Fruit fly (Drosophila melanogaster): ENCODE data around the gene eyg.
A peak's percentile ranks its signal among the peaks of the same experiment; 100 is the strongest.

eyg gene

DNA sequence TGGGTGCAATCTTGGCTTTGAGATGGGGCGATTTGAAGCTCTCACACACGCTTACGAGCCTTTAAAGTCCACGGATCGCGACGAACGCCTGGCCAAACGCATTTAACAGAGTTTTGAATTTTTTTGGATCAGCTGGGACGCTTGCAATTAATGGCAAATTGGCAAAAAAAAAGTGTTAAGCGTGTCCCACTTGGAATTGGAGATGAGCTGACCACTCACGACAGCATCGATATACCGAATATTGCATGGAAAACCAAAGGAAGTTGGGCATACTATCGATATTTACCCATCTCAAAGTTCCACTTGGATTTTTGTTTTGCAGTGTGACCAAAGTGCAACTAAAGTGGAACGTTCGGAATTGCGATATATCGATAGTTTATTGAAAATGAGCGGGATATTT is 50.5 kb downstream of the eyg start, which contains the start of gene ArfGAP1 (continued):
- TF ChIP-seq CG2116 (GFP tag; optimal IDR thresholded peaks at IDR 0.05) (peak; percentile 37), Lhr (GFP tag; optimal IDR thresholded peaks at IDR 0.05) (no peak), org-1 (GFP tag; optimal IDR thresholded peaks at IDR 0.05) (no peak), bab2 (GFP tag; optimal IDR thresholded peaks at IDR 0.05) (no peak), CG2712 (tag; optimal IDR thresholded peaks at IDR 0.05) (no peak), E2f2 (GFP tag; IDR thresholded peaks at IDR 0.05) (peak; percentile 95), H2.0 (GFP tag; IDR thresholded peaks at IDR 0.05) (no peak), Ssrp (tag; optimal IDR thresholded peaks at IDR 0.05) (no peak), CG1832 (GFP tag; optimal IDR thresholded peaks at IDR 0.05) (no peak), CG18599 (GFP tag; optimal IDR thresholded peaks at IDR 0.05) (no peak), Drgx (GFP tag; IDR thresholded peaks at IDR 0.05) (no peak), Tbp (GFP tag; optimal IDR thresholded peaks at IDR 0.05) (no peak), CG14441 (GFP tag; IDR thresholded peaks at IDR 0.05) (no peak), tgo (GFP tag; IDR thresholded peaks at IDR 0.05) (no peak), Bteb2 (GFP tag; optimal IDR thresholded peaks at IDR 0.05) (no peak), sna (GFP tag; IDR thresholded peaks at IDR 0.05; ENCODE audit: partially characterized antibody) (peak; percentile 96), tio (GFP tag; optimal IDR thresholded peaks at IDR 0.05) (no peak), sim (GFP tag; IDR thresholded peaks at IDR 0.05) (no peak), jigr1 (GFP tag; IDR thresholded peaks at IDR 0.05) (no peak), CG1602 (GFP tag; optimal IDR thresholded peaks at IDR 0.05) (no peak), nerfin-2 (GFP tag; IDR thresholded peaks at IDR 0.05; ENCODE audit: partially characterized antibody) (peak; percentile 90), vvl (GFP tag; IDR thresholded peaks at IDR 0.05) (peak; percentile 45), CG9215 (GFP tag; IDR thresholded peaks at IDR 0.05) (peak; percentile 6; the same call in 1 of the 2 replicates), CG31441 (GFP tag; IDR thresholded peaks at IDR 0.05) (no peak), inv (GFP tag; IDR thresholded peaks at IDR 0.05; ENCODE audit: partially characterized antibody) (peak; percentile 94), phol (tag; optimal IDR thresholded peaks at IDR 0.05) (no peak), ttk (GFP tag; IDR thresholded peaks at IDR 0.05) (no peak), btn (GFP tag; optimal IDR thresholded peaks at IDR 0.05) (no peak), CG6654 (GFP tag; optimal IDR thresholded peaks at IDR 0.05) (no peak), bcd (GFP tag; optimal IDR thresholded peaks at IDR 0.05) (no peak), klu (GFP tag; IDR thresholded peaks at IDR 0.05) (no peak), Nf-YA (GFP tag; IDR thresholded peaks at IDR 0.05) (no peak), CG15073 (GFP tag; optimal IDR thresholded peaks at IDR 0.05) (no peak), crp (GFP tag; optimal IDR thresholded peaks at IDR 0.05) (peak in 1 of 2 experiments; percentile 18), Side (GFP tag; optimal IDR thresholded peaks at IDR 0.05) (no peak), CG13123 (GFP tag; optimal IDR thresholded peaks at IDR 0.05) (no peak), Atf3 (GFP tag; optimal IDR thresholded peaks at IDR 0.05) (no peak), CG4854 (GFP tag; optimal IDR thresholded peaks at IDR 0.05) (no peak), lola (GFP tag; optimal IDR thresholded peaks at IDR 0.05) (no peak), tx (GFP tag; optimal IDR thresholded peaks at IDR 0.05) (no peak), CG34376 (GFP tag; optimal IDR thresholded peaks at IDR 0.05) (no peak), CG18764 (GFP tag; optimal IDR thresholded peaks at IDR 0.05) (no peak), Stat92E (GFP tag; optimal IDR thresholded peaks at IDR 0.05) (peak in 1 of 3 experiments; percentile 38), psq (GFP tag; optimal IDR thresholded peaks at IDR 0.05) (no peak), fru (optimal IDR thresholded peaks at IDR 0.05) (no peak), Rfx (GFP tag; IDR thresholded peaks at IDR 0.05) (peak; percentile 73), fd3F (GFP tag; optimal IDR thresholded peaks at IDR 0.05) (no peak), fd64A (GFP tag; optimal IDR thresholded peaks at IDR 0.05) (no peak), sisA (GFP tag; IDR thresholded peaks at IDR 0.05) (no peak), amos (GFP tag; IDR thresholded peaks at IDR 0.05; ENCODE audit: partially characterized antibody) (peak; percentile 98), CG2889 (GFP tag; IDR thresholded peaks at IDR 0.05) (no peak), pho (GFP tag; optimal IDR thresholded peaks at IDR 0.05) (no peak)
